Fruit fly (Drosophila melanogaster): Measurements from ENCODE around the gene loh.

- TF ChIP-seq CG4318 (GFP tag; optimal IDR thresholded peaks at IDR 0.05) (no peak), salr (GFP tag; optimal IDR thresholded peaks at IDR 0.05) (no peak), Sox102F (GFP tag; optimal IDR thresholded peaks at IDR 0.05) (no peak), CG6854 (GFP tag; optimal IDR thresholded peaks at IDR 0.05) (no peak), eg (GFP tag; IDR thresholded peaks at IDR 0.05) (no peak), CG8119 (GFP tag; IDR thresholded peaks at IDR 0.05) (no peak), Gug (GFP tag; IDR thresholded peaks at IDR 0.05) (no peak)
These were observed 26.6 kb downstream of the loh start for dm6 chr2L:10468978-10469377.

Measured in whole organism, prepupa.